Fruit fly (Drosophila melanogaster) whole organism, embryonic: ENCODE measurements around the gene ps.

Source experiments
- CG10274 ChIP-seq: fragments of 200-800 bp; sonication (Bioruptor generic); optimal IDR thresholded peaks from 3 replicates; lab custom pipeline; 2017; ENCODE audit warnings: missing biosample characterization, mild to moderate bottlenecking, missing genetic modification characterization
- CG11247 ChIP-seq: fragments of 200-800 bp; sonication (Bioruptor generic); IDR thresholded peaks from 2 replicates; pipeline ENCODE4 v1.3.6; 2022; ENCODE audit warnings: missing biosample characterization, missing genetic modification characterization
- CG1233 ChIP-seq: fragments of 200-800 bp; sonication (Bioruptor generic); optimal IDR thresholded peaks from 4 replicates; lab custom pipeline; 2018; ENCODE audit warnings: missing biosample characterization, mild to moderate bottlenecking, missing genetic modification characterization
- CG14710 ChIP-seq: fragments of 200-800 bp; sonication (Bioruptor generic); optimal IDR thresholded peaks from 3 replicates; lab custom pipeline; 2019; ENCODE audit warnings: missing biosample characterization, mild to moderate bottlenecking, missing genetic modification characterization, moderate library complexity
- CG15479 ChIP-seq: fragments of 200-800 bp; sonication (Bioruptor generic); optimal IDR thresholded peaks from 3 replicates; lab custom pipeline; 2019; ENCODE audit warnings: missing biosample characterization, mild to moderate bottlenecking, missing genetic modification characterization, moderate library complexity
- CG17328 ChIP-seq: fragments of 200-800 bp; sonication (Bioruptor generic); IDR thresholded peaks from 2 replicates; pipeline ENCODE4 v1.3.6; 2022; ENCODE audit warnings: missing biosample characterization, missing genetic modification characterization
- CG1792 ChIP-seq: fragments of 200-800 bp; sonication (Bioruptor generic); optimal IDR thresholded peaks from 2 replicates; lab custom pipeline; 2016; ENCODE audit warnings: missing biosample characterization, missing genetic modification characterization
- CG18262 ChIP-seq: fragments of 200-800 bp; optimal IDR thresholded peaks from 3 replicates; lab custom pipeline; 2019; ENCODE audit warnings: missing biosample characterization, mild to moderate bottlenecking, missing genetic modification characterization, moderate library complexity
- CG2129 ChIP-seq: fragments of 200-800 bp; sonication (Bioruptor generic); IDR thresholded peaks from 2 replicates; pipeline ENCODE4 v1.3.6; 2022; ENCODE audit warnings: missing biosample characterization, missing genetic modification characterization; ENCODE audit not compliant: partially characterized antibody
- CG31365 ChIP-seq: fragments of 200-800 bp; sonication (Bioruptor generic); optimal IDR thresholded peaks from 2 replicates; lab custom pipeline; 2018; ENCODE audit warnings: missing biosample characterization, mild to moderate bottlenecking, missing genetic modification characterization
- CG42726 ChIP-seq: fragments of 200-800 bp; sonication (Bioruptor generic); IDR thresholded peaks from 2 replicates; pipeline ENCODE4 v1.3.6; 2022; ENCODE audit warnings: missing biosample characterization, missing genetic modification characterization; ENCODE audit not compliant: partially characterized antibody
- CG5245 ChIP-seq: fragments of 200-800 bp; sonication (Bioruptor generic); optimal IDR thresholded peaks from 3 replicates; lab custom pipeline; 2016; ENCODE audit warnings: missing biosample characterization, missing genetic modification characterization
- CG8478 ChIP-seq: fragments of >200 bp; optimal IDR thresholded peaks from 2 replicates; lab custom pipeline; 2018
- CG8765 ChIP-seq: fragments of 200-800 bp; sonication (Bioruptor generic); IDR thresholded peaks from 2 replicates; pipeline ENCODE4 v1.3.6; 2022; ENCODE audit warnings: missing biosample characterization, missing genetic modification characterization
- Deaf1 ChIP-seq: fragments of 200-800 bp; optimal IDR thresholded peaks from 3 replicates; lab custom pipeline; 2019; ENCODE audit warnings: missing biosample characterization, mild to moderate bottlenecking, missing genetic modification characterization, moderate library complexity
- Dll ChIP-seq: fragments of 200-800 bp; sonication (Bioruptor generic); IDR thresholded peaks from 4 replicates; pipeline ENCODE4 v1.3.6; 2022; ENCODE audit warnings: missing biosample characterization, missing genetic modification characterization; ENCODE audit not compliant: partially characterized antibody
- Ets65A ChIP-seq: fragments of 200-800 bp; sonication (Bioruptor generic); peaks from one replicate; lab custom pipeline; 2016; ENCODE audit warnings: missing biosample characterization, missing genetic modification characterization
- Ets97D ChIP-seq: fragments of 200-800 bp; sonication (Bioruptor generic); optimal IDR thresholded peaks from 3 replicates; lab custom pipeline; 2016; ENCODE audit warnings: missing biosample characterization, missing genetic modification characterization
- H15 ChIP-seq: fragments of 200-800 bp; sonication (Bioruptor generic); IDR thresholded peaks from 3 replicates; pipeline ENCODE4 v1.3.6; 2022; ENCODE audit warnings: missing biosample characterization, missing genetic modification characterization
- Hey ChIP-seq: fragments of 200-800 bp; sonication (Bioruptor generic); optimal IDR thresholded peaks from 3 replicates; lab custom pipeline; 2018; ENCODE audit warnings: missing biosample characterization, mild to moderate bottlenecking, missing genetic modification characterization
- Nf-YA ChIP-seq: fragments of 200-800 bp; sonication (Bioruptor generic); IDR thresholded peaks from 2 replicates; pipeline ENCODE4 v1.3.6; 2022; ENCODE audit warnings: missing biosample characterization, missing genetic modification characterization
- PHDP ChIP-seq: fragments of 200-800 bp; sonication (Bioruptor generic); optimal IDR thresholded peaks from 3 replicates; lab custom pipeline; 2018; ENCODE audit warnings: missing biosample characterization, mild to moderate bottlenecking, missing genetic modification characterization, moderate library complexity
- Scr ChIP-seq: fragments of 200-800 bp; sonication (Bioruptor generic); IDR thresholded peaks from 2 replicates; pipeline ENCODE4 v1.3.6; 2022; ENCODE audit warnings: missing biosample characterization, missing genetic modification characterization; ENCODE audit not compliant: partially characterized antibody
- TFAM ChIP-seq: fragments of 200-800 bp; sonication (Bioruptor generic); optimal IDR thresholded peaks from 2 replicates; lab custom pipeline; 2017; ENCODE audit warnings: missing biosample characterization, missing genetic modification characterization, inconsistent platforms
- Taf1 ChIP-seq: fragments of 200-800 bp; sonication (Bioruptor generic); IDR thresholded peaks from 2 replicates; pipeline ENCODE4 v1.3.6; 2022; ENCODE audit warnings: missing biosample characterization, missing genetic modification characterization
- Xbp1 ChIP-seq: fragments of 200-800 bp; sonication (Bioruptor generic); optimal IDR thresholded peaks from 3 replicates; lab custom pipeline; 2016; ENCODE audit warnings: missing biosample characterization, mild to moderate bottlenecking, missing genetic modification characterization
- abd-A ChIP-seq: fragments of 200-800 bp; sonication (Bioruptor generic); optimal IDR thresholded peaks from 3 replicates; lab custom pipeline; 2019; ENCODE audit warnings: missing biosample characterization, mild to moderate bottlenecking, missing genetic modification characterization, moderate library complexity
- amos ChIP-seq: fragments of 200-800 bp; sonication (Bioruptor generic); IDR thresholded peaks from 2 replicates; pipeline ENCODE4 v1.3.6; 2022; ENCODE audit warnings: missing biosample characterization, missing genetic modification characterization; ENCODE audit not compliant: partially characterized antibody
- bowl ChIP-seq: fragments of 200-800 bp; sonication (Bioruptor generic); IDR thresholded peaks from 2 replicates; pipeline ENCODE4 v1.3.6; 2022; ENCODE audit warnings: missing biosample characterization, missing genetic modification characterization
- dysf ChIP-seq: fragments of 200-800 bp; sonication (Bioruptor generic); IDR thresholded peaks from 3 replicates; pipeline ENCODE4 v1.3.6; 2022; ENCODE audit warnings: missing biosample characterization, missing genetic modification characterization
- en ChIP-seq: fragments of 200-800 bp; sonication (Bioruptor generic); optimal IDR thresholded peaks from 2 replicates; lab custom pipeline; 2016; ENCODE audit warnings: missing biosample characterization, missing genetic modification characterization
- fru ChIP-seq: fragments of >200 bp; optimal IDR thresholded peaks from 2 replicates; lab custom pipeline; 2017
- gem ChIP-seq: fragments of 200-800 bp; sonication (Bioruptor generic); optimal IDR thresholded peaks from 2 replicates; lab custom pipeline; 2019; ENCODE audit warnings: missing biosample characterization, mild to moderate bottlenecking, missing genetic modification characterization, moderate library complexity
- grn ChIP-seq: fragments of 200-800 bp; sonication (Bioruptor generic); optimal IDR thresholded peaks from 3 replicates; lab custom pipeline; 2017; ENCODE audit warnings: missing biosample characterization, missing genetic modification characterization
- ham ChIP-seq: fragments of 200-800 bp; sonication (Bioruptor generic); IDR thresholded peaks from 2 replicates; pipeline ENCODE4 v1.3.6; 2022; ENCODE audit warnings: missing biosample characterization, missing genetic modification characterization
- lola ChIP-seq, 3 experiments: fragments of >200 bp in 2 of 3; fragments of 200-800 bp in 1 of 3; sonication (Bioruptor generic) in 1 of 3; optimal IDR thresholded peaks; 2 replicates each; lab custom pipeline; 2017 to 2019; ENCODE audit warnings: missing biosample characterization in 3 of 3, missing genetic modification characterization in 3 of 3, mild to moderate bottlenecking in 1 of 3, moderate library complexity in 1 of 3
- nerfin-2 ChIP-seq: fragments of 200-800 bp; sonication (Bioruptor generic); IDR thresholded peaks from 2 replicates; pipeline ENCODE4 v1.3.6; 2022; ENCODE audit warnings: missing biosample characterization, missing genetic modification characterization; ENCODE audit not compliant: partially characterized antibody
- pnt ChIP-seq: fragments of 200-800 bp; sonication (Bioruptor generic); optimal IDR thresholded peaks from 3 replicates; lab custom pipeline; 2016; ENCODE audit warnings: missing biosample characterization, missing genetic modification characterization
- repo ChIP-seq: fragments of 200-800 bp; sonication (Bioruptor generic); optimal IDR thresholded peaks from 2 replicates; lab custom pipeline; 2016; ENCODE audit warnings: missing biosample characterization, missing genetic modification characterization
- row ChIP-seq: fragments of 200-800 bp; sonication (Bioruptor generic); IDR thresholded peaks from 3 replicates; pipeline ENCODE4 v1.3.6; 2022; ENCODE audit warnings: missing biosample characterization, missing genetic modification characterization
- run ChIP-seq: fragments of 200-800 bp; sonication (Bioruptor generic); optimal IDR thresholded peaks from 3 replicates; lab custom pipeline; 2018; ENCODE audit warnings: missing biosample characterization, mild to moderate bottlenecking, missing genetic modification characterization
- sc ChIP-seq, 3 experiments: fragments of >200 bp in 2 of 3; fragments of 200-800 bp in 1 of 3; sonication (Bioruptor generic) in 1 of 3; optimal IDR thresholded peaks; 2 replicates in 2 of 3; 3 replicates in 1 of 3; lab custom pipeline; 2017; ENCODE audit warnings: mild to moderate bottlenecking in 1 of 3, missing biosample characterization in 1 of 3, missing genetic modification characterization in 1 of 3, missing genetic modification reagents in 1 of 3
- sd ChIP-seq: fragments of 200-800 bp; sonication (Bioruptor generic); optimal IDR thresholded peaks from 3 replicates; lab custom pipeline; 2018; ENCODE audit warnings: missing biosample characterization, mild to moderate bottlenecking, missing genetic modification characterization, moderate library complexity
- stc ChIP-seq: fragments of 200-800 bp; sonication (Bioruptor generic); IDR thresholded peaks from 2 replicates; pipeline ENCODE4 v1.3.6; 2022; ENCODE audit warnings: missing biosample characterization, missing genetic modification characterization
- tll ChIP-seq, 2 experiments: fragments of 200-800 bp in 1 of 2; fragments of >200 bp in 1 of 2; sonication (Bioruptor generic) in 1 of 2; optimal IDR thresholded peaks; 2 replicates each; lab custom pipeline; 2017 to 2019; ENCODE audit warnings: missing biosample characterization in 2 of 2, missing genetic modification characterization in 2 of 2, mild to moderate bottlenecking in 1 of 2, moderate library complexity in 1 of 2
- twi ChIP-seq: fragments of 200-800 bp; optimal IDR thresholded peaks from 2 replicates; lab custom pipeline; 2019; ENCODE audit warnings: missing biosample characterization, mild to moderate bottlenecking, missing genetic modification characterization, moderate library complexity
- wek ChIP-seq: fragments of 200-800 bp; sonication (Bioruptor generic); optimal IDR thresholded peaks from 3 replicates; lab custom pipeline; 2018; ENCODE audit warnings: missing biosample characterization, mild to moderate bottlenecking, missing genetic modification characterization, moderate library complexity
- zfh1 ChIP-seq: fragments of 200-800 bp; sonication (Bioruptor generic); IDR thresholded peaks from 3 replicates; pipeline ENCODE4 v1.3.6; 2022; ENCODE audit warnings: missing biosample characterization, missing genetic modification characterization
- zfh2 ChIP-seq: fragments of 200-800 bp; sonication (Bioruptor generic); optimal IDR thresholded peaks from 2 replicates; lab custom pipeline; 2016; ENCODE audit warnings: missing biosample characterization, missing genetic modification characterization

ps gene

DNA sequence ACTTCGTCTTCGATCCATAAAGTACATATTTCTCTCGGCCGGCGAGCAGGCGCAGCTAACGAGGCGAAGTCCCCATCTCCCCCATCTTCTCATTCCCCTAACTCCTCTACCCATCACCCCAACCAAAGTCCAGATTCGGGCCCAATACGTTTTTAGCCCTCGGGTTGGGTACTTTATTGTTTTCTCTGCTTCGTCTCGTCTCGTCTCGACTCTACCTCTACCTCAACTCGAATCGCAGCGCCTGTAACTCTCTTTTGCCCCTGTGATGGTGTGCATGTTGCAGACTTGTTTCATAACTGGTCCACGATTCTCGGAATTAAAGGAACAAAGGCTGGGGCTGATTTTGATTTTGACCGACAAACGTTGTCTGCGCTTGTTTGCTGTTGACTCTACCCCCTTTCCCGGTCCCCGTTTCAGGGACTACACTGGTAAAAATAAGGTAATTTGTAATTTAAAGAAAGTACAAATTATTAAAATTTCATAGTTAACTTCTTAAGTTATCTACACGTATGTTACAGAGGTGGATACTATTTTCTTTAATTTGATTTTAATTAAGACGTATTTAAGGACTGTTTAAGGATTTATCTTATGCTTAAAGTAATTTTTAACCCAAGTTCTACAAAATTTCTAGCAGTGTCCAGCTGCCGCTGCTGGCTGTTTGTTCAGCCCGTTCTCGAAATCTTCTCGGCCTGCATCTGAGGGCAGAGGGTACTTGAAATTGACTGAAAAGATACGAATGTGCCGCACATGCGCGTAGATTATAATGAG lies 38.9 kb upstream of the ps start (continued):
- TF ChIP-seq nerfin-2 (GFP tag; lab: Robert Waterston, UW) (no peak), PHDP (peak; percentile 16), twi (tag; lab: Kevin White, UChicago) (peak; percentile 69), run (tag; lab: Kevin White, UChicago) (no peak), wek (GFP tag; lab: Kevin White, UChicago) (no peak), pnt (GFP tag; lab: Kevin White, UChicago) (no peak), CG17328 (GFP tag; lab: Robert Waterston, UW) (peak; percentile 50), zfh1 (GFP tag; lab: Robert Waterston, UW) (peak; percentile 42; the same call in 1 of the 3 replicates), H15 (no peak), CG42726 (GFP tag; lab: Robert Waterston, UW) (no peak), CG1233 (GFP tag; lab: Kevin White, UChicago) (peak; percentile 43), Ets97D (GFP tag; lab: Kevin White, UChicago) (no peak), repo (GFP tag; lab: Kevin White, UChicago) (no peak), sc (optimal IDR thresholded peaks at IDR 0.05; lab: Kevin White, UChicago) (no peak), sc (GFP tag; optimal IDR thresholded peaks at IDR 0.05; lab: Kevin White, UChicago) (peak; percentile 33), Taf1 (GFP tag; lab: Robert Waterston, UW) (no peak), Scr (GFP tag; lab: Robert Waterston, UW) (no peak), CG11247 (GFP tag; lab: Robert Waterston, UW) (0 out of 2 replicates have a peak, but pooled peaks have one; percentile 7), tll (GFP tag; optimal IDR thresholded peaks at IDR 0.05; lab: Kevin White, UChicago) (peak in 1 of 2 experiments; percentile 81), Nf-YA (GFP tag; lab: Robert Waterston, UW) (0 out of 2 replicates have a peak, but pooled peaks have one; percentile 8), Dll (GFP tag; lab: Robert Waterston, UW) (no peak), CG1792 (no peak), row (GFP tag; lab: Robert Waterston, UW) (peak; percentile 68), amos (GFP tag; lab: Robert Waterston, UW) (no peak), bowl (GFP tag; lab: Robert Waterston, UW) (no peak), CG10274 (no peak), Deaf1 (peak; percentile 45), lola (GFP tag; optimal IDR thresholded peaks at IDR 0.05; lab: Kevin White, UChicago) (peak in 1 of 3 experiments; percentile 90), en (no peak), Hey (tag; lab: Kevin White, UChicago) (no peak), ham (no peak), fru (lab: Kevin White, UChicago) (no peak), CG2129 (no peak), Xbp1 (peak; percentile 47), CG18262 (peak; percentile 91), CG8765 (GFP tag; lab: Robert Waterston, UW) (0 out of 2 replicates have a peak, but pooled peaks have one; percentile 15), abd-A (no peak), dysf (0 out of 3 replicates have a peak, but pooled peaks have one; percentile 4), sd (tag; lab: Kevin White, UChicago) (no peak), CG15479 (peak; percentile 75), CG8478 (no peak), gem (tag; lab: Kevin White, UChicago) (peak; percentile 83), stc (GFP tag; lab: Robert Waterston, UW) (peak; percentile 35; the same call in 1 of the 2 replicates), TFAM (GFP tag; lab: Kevin White, UChicago) (peak; percentile 29), CG5245 (peak; percentile 38), zfh2 (GFP tag; lab: Kevin White, UChicago) (no peak), CG14710 (tag; lab: Kevin White, UChicago) (peak; percentile 87), CG31365 (tag; lab: Kevin White, UChicago) (no peak), Ets65A (GFP tag; lab: Kevin White, UChicago) (peak; percentile 32), grn (peak; percentile 79)
